Worm (Caenorhabditis elegans) whole organism, L1 larva: Measurements from ENCODE around the gene K03B8.4.

ENCODE experiments used
- mab-9 ChIP-seq: fragments of 200-800 bp; sonication (Bioruptor generic); IDR thresholded peaks from 2 replicates; pipeline ENCODE4 v1.3.6; 2022; ENCODE audit warnings: missing genetic modification reagents, missing genetic modification characterization, missing compliant biosample characterization
- nhr-12 ChIP-seq: sonication (generic microtip); optimal IDR thresholded peaks from 2 replicates; lab custom pipeline; 2017; ENCODE audit warnings: missing biosample characterization, missing genetic modification characterization

DNA sequence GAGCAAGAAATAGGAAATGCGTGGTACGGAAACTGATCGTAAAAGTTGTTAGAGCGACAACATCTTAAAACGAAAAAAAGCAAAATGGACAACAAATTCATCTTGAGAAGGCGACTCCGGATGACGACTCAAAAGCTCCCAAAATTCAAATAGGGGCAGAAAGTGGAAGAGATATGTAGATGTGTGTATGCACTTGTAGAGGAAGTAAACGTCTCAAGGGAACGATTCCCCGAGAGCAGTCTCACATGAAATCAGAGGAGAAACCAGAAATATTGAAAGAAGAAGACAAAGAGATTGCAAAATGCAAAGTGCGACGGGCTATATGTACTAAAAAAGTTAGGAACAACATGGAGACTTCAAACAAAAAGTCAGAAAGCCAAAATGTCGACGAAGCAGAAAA lies 48.6 kb upstream of the K03B8.4 start, which contains the start of gene F57B7.2:
- TF ChIP-seq nhr-12 (tag; lab: Kevin White, UChicago) (no peak), mab-9 (no peak)
